Fruit fly (Drosophila melanogaster) whole organism, wandering third instar larva: ENCODE measurements around the gene CG5776.

Experiments
- Abd-B ChIP-seq: fragments of >200 bp; optimal IDR thresholded peaks from 2 replicates; lab custom pipeline; 2017; ENCODE audit warnings: missing biosample characterization, missing genetic modification characterization
- Dif ChIP-seq: fragments of 200-275, 200-300 bp; sonication (Bioruptor generic); optimal IDR thresholded peaks from 2 replicates; lab custom pipeline; 2018; ENCODE audit warnings: missing biosample characterization, missing genetic modification characterization; ENCODE audit not compliant: partially characterized antibody
- GATAd ChIP-seq: sonication (Bioruptor generic); optimal IDR thresholded peaks from 2 replicates; lab custom pipeline; 2016; ENCODE audit warnings: missing biosample characterization, missing genetic modification characterization
- HLH106 ChIP-seq: fragments of 200-800 bp; optimal IDR thresholded peaks from 3 replicates; lab custom pipeline; 2019; ENCODE audit warnings: missing biosample characterization, mild to moderate bottlenecking, missing genetic modification characterization, moderate library complexity
- Jra ChIP-seq: sonication (Bioruptor generic); optimal IDR thresholded peaks from 2 replicates; lab custom pipeline; 2016; ENCODE audit warnings: missing biosample characterization, missing genetic modification characterization
- Mio ChIP-seq: sonication (Bioruptor generic); optimal IDR thresholded peaks from 2 replicates; lab custom pipeline; 2016; ENCODE audit warnings: missing biosample characterization, missing genetic modification characterization
- Myc ChIP-seq: fragments of >200 bp; optimal IDR thresholded peaks from 2 replicates; lab custom pipeline; 2017
- Rel ChIP-seq, 2 experiments: fragments of 200-800 bp; sonication (Bioruptor generic) in 1 of 2; optimal IDR thresholded peaks; 2 replicates in 1 of 2; 3 replicates in 1 of 2; lab custom pipeline; 2016 to 2019; ENCODE audit warnings: mild to moderate bottlenecking in 2 of 2, missing biosample characterization in 2 of 2, missing genetic modification characterization in 2 of 2, moderate library complexity in 1 of 2
- Sp1 ChIP-seq: fragments of 200-800 bp; sonication (Bioruptor generic); optimal IDR thresholded peaks from 3 replicates; lab custom pipeline; 2019; ENCODE audit warnings: missing biosample characterization, mild to moderate bottlenecking, missing genetic modification characterization, moderate library complexity
- br ChIP-seq: fragments of 200-800 bp; sonication (Bioruptor generic); optimal IDR thresholded peaks from 2 replicates; lab custom pipeline; 2016; ENCODE audit warnings: missing biosample characterization, missing genetic modification characterization
- dl ChIP-seq, 2 experiments: fragments of 175-275, 200-275 bp in 1 of 2; fragments of 200-275 bp in 1 of 2; sonication (Bioruptor generic); optimal IDR thresholded peaks; lab custom pipeline; 2018; ENCODE audit warnings: mild to moderate bottlenecking in 2 of 2, missing biosample characterization in 2 of 2, missing genetic modification characterization in 2 of 2, moderate library complexity in 2 of 2; ENCODE audit not compliant: partially characterized antibody in 2 of 2, insufficient read depth in 1 of 2
- fru ChIP-seq: fragments of 200-800 bp; sonication (Bioruptor generic); optimal IDR thresholded peaks from 3 replicates; lab custom pipeline; 2016; ENCODE audit warnings: missing biosample characterization, mild to moderate bottlenecking, missing genetic modification characterization
- psq ChIP-seq: fragments of 200-800 bp; sonication (Bioruptor generic); optimal IDR thresholded peaks from 3 replicates; lab custom pipeline; 2017; ENCODE audit warnings: missing biosample characterization, mild to moderate bottlenecking, missing genetic modification characterization, moderate library complexity
- usp ChIP-seq: fragments of >200 bp; optimal IDR thresholded peaks from 2 replicates; lab custom pipeline; 2017; ENCODE audit warnings: missing biosample characterization, missing genetic modification characterization

DNA sequence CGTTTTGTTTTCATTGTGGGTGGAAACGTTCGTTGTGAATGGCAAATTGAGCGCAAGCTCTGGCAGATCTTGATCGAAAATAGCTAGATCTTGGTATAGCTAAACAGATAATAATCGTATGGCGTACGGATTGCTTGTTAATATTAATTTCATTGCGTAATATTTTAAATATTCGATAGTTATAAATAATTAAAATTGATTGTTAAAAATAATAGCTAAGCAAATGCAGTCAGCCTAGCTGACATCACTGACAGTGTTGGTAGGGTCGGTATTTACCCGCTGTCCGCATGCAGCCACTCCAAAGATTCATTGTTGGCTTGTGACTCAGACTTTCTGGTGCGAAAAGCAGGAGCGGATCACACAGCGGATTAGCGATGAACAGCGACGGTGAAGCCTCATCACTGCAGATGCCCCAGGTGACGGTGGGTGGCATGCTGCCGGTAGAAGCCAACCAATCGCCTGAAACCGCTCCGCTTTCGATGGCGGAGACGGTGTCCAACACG, at the start of gene CG5776, which contains the start of gene spict:
- peak; percentile 94 for TF ChIP-seq Jra (GFP tag; lab: Kevin White, UChicago)
- no peak for TF ChIP-seq dl (GFP tag; optimal IDR thresholded peaks at IDR 0.05; lab: Kevin White, UChicago; ENCODE audit: insufficient read depth in 1 of 2, partially characterized antibody in 2 of 2)
- no peak for TF ChIP-seq usp (GFP tag; lab: Kevin White, UChicago)
- TF ChIP-seq GATAd, result no peak
- peak; percentile 62 for TF ChIP-seq fru (GFP tag; lab: Kevin White, UChicago)
- TF ChIP-seq Dif (GFP tag; lab: Kevin White, UChicago), result peak; percentile 72
- TF ChIP-seq br, result peak; percentile 73
- TF ChIP-seq psq (GFP tag; lab: Kevin White, UChicago), result peak; percentile 41
- TF ChIP-seq Myc (lab: Kevin White, UChicago), result peak; percentile 96
- TF ChIP-seq Mio, result no peak
- no peak for TF ChIP-seq Rel (GFP tag; optimal IDR thresholded peaks at IDR 0.05; lab: Kevin White, UChicago)
- TF ChIP-seq Rel (tag; optimal IDR thresholded peaks at IDR 0.05; lab: Kevin White, UChicago), result peak; percentile 85
- peak; percentile 84 for TF ChIP-seq Sp1
- TF ChIP-seq Abd-B (GFP tag; lab: Kevin White, UChicago), result no peak
- TF ChIP-seq HLH106 (tag; lab: Kevin White, UChicago), result peak; percentile 80
